Worm (Caenorhabditis elegans): ENCODE data around the gene spn-4.

Gene spn-4

DNA sequence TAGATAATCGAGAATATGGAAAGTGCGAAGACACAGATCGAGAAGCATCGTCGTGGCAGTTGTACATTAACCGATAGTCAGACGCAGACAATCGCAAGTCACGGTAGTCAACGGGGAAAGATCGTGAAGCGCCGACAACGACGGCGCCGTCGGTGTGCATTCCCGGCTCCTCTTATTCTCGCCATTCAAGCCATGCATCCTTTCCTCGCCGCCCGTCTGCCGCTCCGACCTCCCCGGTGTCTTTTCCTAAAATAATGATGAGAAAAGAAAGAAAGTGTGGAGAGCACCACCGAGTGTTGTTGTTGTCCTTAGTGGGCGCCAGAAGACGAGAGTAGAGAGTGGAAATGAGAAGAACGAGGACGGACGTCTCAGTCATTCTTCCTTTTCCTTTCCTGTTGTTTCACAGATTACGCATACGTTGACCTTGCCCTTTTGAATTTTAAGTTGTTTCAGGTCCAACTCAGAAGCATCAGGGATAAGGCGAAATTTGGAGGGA lies 9.1 kb upstream of the spn-4 start, which contains the start of gene ZC404.1 (continued):
- TF ChIP-seq lin-39 (tag; optimal IDR thresholded peaks at IDR 0.05) (no peak), snpc-4 (tag; optimal IDR thresholded peaks at IDR 0.05) (peak; percentile 24), nhr-19 (GFP tag; conservative IDR thresholded peaks at IDR 0.05) (no peak), ceh-8 (GFP tag; optimal IDR thresholded peaks at IDR 0.05) (no peak), lin-14 (GFP tag; optimal IDR thresholded peaks at IDR 0.05) (peak; percentile 74), F16B12.6 (tag; optimal IDR thresholded peaks at IDR 0.05) (no peak), nhr-90 (tag; optimal IDR thresholded peaks at IDR 0.05; ENCODE audit: poor library complexity) (no peak), ceh-90 (tag; optimal IDR thresholded peaks at IDR 0.05) (no peak), ceh-82 (tag; optimal IDR thresholded peaks at IDR 0.05) (peak in 1 of 3 experiments; percentile 23), tlp-1 (tag; optimal IDR thresholded peaks at IDR 0.05) (no peak), fkh-10 (GFP tag; optimal IDR thresholded peaks at IDR 0.05) (no peak), ets-5 (GFP tag; IDR thresholded peaks at IDR 0.05) (no peak), hlh-4 (tag; optimal IDR thresholded peaks at IDR 0.05) (no peak), isw-1 (GFP tag; IDR thresholded peaks at IDR 0.05) (no peak; the same call in 1 of the 2 replicates), nhr-11 (tag; optimal IDR thresholded peaks at IDR 0.05) (no peak), irx-1 (tag; optimal IDR thresholded peaks at IDR 0.05) (no peak), nhr-77 (tag; optimal IDR thresholded peaks at IDR 0.05) (no peak), unc-30 (tag; optimal IDR thresholded peaks at IDR 0.05) (no peak), elt-3 (tag; optimal IDR thresholded peaks at IDR 0.05) (no peak), egl-27 (tag; optimal IDR thresholded peaks at IDR 0.05) (no peak), ceh-88 (GFP tag; IDR thresholded peaks at IDR 0.05) (no peak), C16A3.4 (tag; optimal IDR thresholded peaks at IDR 0.05) (no peak), fkh-4 (tag; optimal IDR thresholded peaks at IDR 0.05; ENCODE audit: borderline replicate concordance) (no peak), lin-15B (tag; optimal IDR thresholded peaks at IDR 0.05) (no peak), nhr-76 (tag; optimal IDR thresholded peaks at IDR 0.05) (no peak), alr-1 (tag; optimal IDR thresholded peaks at IDR 0.05; ENCODE audit: borderline replicate concordance) (no peak), lin-35 (GFP tag; optimal IDR thresholded peaks at IDR 0.05) (peak in 1 of 2 experiments; percentile 3), ztf-11 (tag; optimal IDR thresholded peaks at IDR 0.05) (no peak), aha-1 (tag; optimal IDR thresholded peaks at IDR 0.05) (no peak), sptf-1 (tag; optimal IDR thresholded peaks at IDR 0.05) (no peak), ztf-4 (tag; optimal IDR thresholded peaks at IDR 0.05) (no peak), hpl-2 (GFP tag; optimal IDR thresholded peaks at IDR 0.05) (no peak), unc-130 (tag; optimal IDR thresholded peaks at IDR 0.05) (no peak), mef-2 (tag; optimal IDR thresholded peaks at IDR 0.05) (no peak), mab-9 (GFP tag; IDR thresholded peaks at IDR 0.05) (no peak), ces-1 (GFP tag; optimal IDR thresholded peaks at IDR 0.05) (no peak), dpl-1 (GFP tag; optimal IDR thresholded peaks at IDR 0.05) (no peak), elt-2 (tag; optimal IDR thresholded peaks at IDR 0.05) (no peak), lsy-2 (tag; optimal IDR thresholded peaks at IDR 0.05) (peak in 1 of 2 experiments; percentile 22), fos-1 (tag; optimal IDR thresholded peaks at IDR 0.05) (no peak)

DNA sequence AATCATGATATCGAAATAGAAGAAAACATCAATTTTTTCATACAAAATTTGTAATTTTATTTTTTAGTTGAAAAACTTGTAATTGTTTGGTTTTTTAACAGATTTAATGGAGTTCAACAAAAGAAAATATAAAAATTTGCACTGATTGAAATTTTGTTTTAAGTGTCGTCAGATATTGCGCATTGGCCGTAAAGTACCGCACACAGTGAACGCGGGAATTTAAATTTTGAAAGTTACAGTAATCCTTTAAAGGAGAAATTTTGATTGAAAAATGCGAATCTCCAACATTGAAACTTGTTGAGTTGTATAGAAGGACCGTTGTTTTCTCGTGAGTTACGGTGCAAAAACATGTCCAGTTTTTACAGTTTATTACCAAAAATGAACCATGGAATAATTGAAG lies 8.3 kb upstream of the spn-4 start:
- no peak for TF ChIP-seq nhr-20 (tag; optimal IDR thresholded peaks at IDR 0.05)
- TF ChIP-seq efl-1 (optimal IDR thresholded peaks at IDR 0.05), result peak in 1 of 2 experiments; percentile 48
- peak; percentile 8 to 64 for TF ChIP-seq efl-1 (GFP tag; optimal IDR thresholded peaks at IDR 0.05 in 1 of 2)
- peak in 1 of 2 experiments; percentile 41 for TF ChIP-seq lsy-2 (tag; optimal IDR thresholded peaks at IDR 0.05)
- TF ChIP-seq grh-1 (GFP tag; IDR thresholded peaks at IDR 0.05), result no peak
- no peak for TF ChIP-seq ceh-88 (GFP tag; IDR thresholded peaks at IDR 0.05)
- no peak for TF ChIP-seq hlh-4 (tag; optimal IDR thresholded peaks at IDR 0.05)
- no peak for TF ChIP-seq nhr-85 (tag)
- TF ChIP-seq unc-130 (tag; optimal IDR thresholded peaks at IDR 0.05), result no peak
- no peak for TF ChIP-seq fos-1 (tag; optimal IDR thresholded peaks at IDR 0.05)
- TF ChIP-seq lin-35 (GFP tag; optimal IDR thresholded peaks at IDR 0.05), result peak; percentile 7 to 60
- TF ChIP-seq tbx-2 (tag; optimal IDR thresholded peaks at IDR 0.05), result no peak
- no peak for TF ChIP-seq sup-37 (GFP tag; optimal IDR thresholded peaks at IDR 0.05)
- TF ChIP-seq dpl-1 (GFP tag; optimal IDR thresholded peaks at IDR 0.05), result peak in 2 of 3 experiments; percentile 26 to 70
- no peak for TF ChIP-seq nhr-47 (tag; optimal IDR thresholded peaks at IDR 0.05)
- no peak for TF ChIP-seq swsn-7 (tag; optimal IDR thresholded peaks at IDR 0.05)
- TF ChIP-seq F16B12.6 (tag; optimal IDR thresholded peaks at IDR 0.05), result peak; percentile 31
- TF ChIP-seq nhr-12 (tag; optimal IDR thresholded peaks at IDR 0.05), result no peak
- TF ChIP-seq lin-39 (tag; optimal IDR thresholded peaks at IDR 0.05), result no peak
- no peak for TF ChIP-seq elt-2 (tag; optimal IDR thresholded peaks at IDR 0.05)
